Worm (Caenorhabditis elegans) whole organism, L4 larva: ENCODE results near the gene fbxa-153.

ENCODE experiments used
- F37D6.2 ChIP-seq: sonication (generic microtip); optimal IDR thresholded peaks from 2 replicates; lab custom pipeline; 2016; ENCODE audit warnings: mild to moderate bottlenecking, missing genetic modification characterization, missing compliant biosample characterization
- ceh-20 ChIP-seq: fragments of 200-800 bp; sonication (Bioruptor generic); IDR thresholded peaks from 2 replicates; pipeline ENCODE4 v1.3.6; 2022; ENCODE audit warnings: missing genetic modification reagents, missing genetic modification characterization, missing compliant biosample characterization
- jun-1 ChIP-seq: fragments of 150-350 bp; optimal IDR thresholded peaks from 2 replicates; lab custom pipeline; 2014; ENCODE audit warnings: missing biosample characterization, missing genetic modification reagents, missing genetic modification characterization
- nhr-11 ChIP-seq: fragments of 150-350 bp; optimal IDR thresholded peaks from 2 replicates; lab custom pipeline; 2014; ENCODE audit warnings: missing biosample characterization, missing genetic modification characterization
- nhr-237 ChIP-seq: sonication (generic microtip); optimal IDR thresholded peaks from 2 replicates; lab custom pipeline; 2017; ENCODE audit warnings: missing biosample characterization, missing genetic modification characterization
- pha-4 ChIP-seq, 2 experiments: fragments of 150-350 bp in 1 of 2; fragments of 200-800 bp in 1 of 2; sonication (Bioruptor generic) in 1 of 2; IDR thresholded peaks in 1 of 2; optimal IDR thresholded peaks in 1 of 2; 2 replicates each; pipeline versions ENCODE4 v1.3.6 to Lab custom; 2014 to 2022; ENCODE audit warnings: missing genetic modification characterization in 2 of 2, missing genetic modification reagents in 2 of 2, missing biosample characterization in 1 of 2, missing compliant biosample characterization in 1 of 2
- unc-62 ChIP-seq, 3 experiments: fragments of 150-350 bp in 1 of 3; sonication (generic microtip); optimal IDR thresholded peaks in 2 of 3; peaks in 1 of 3; 1 replicate in 1 of 3; 2 replicates in 2 of 3; lab custom pipeline; 2014 to 2017; ENCODE audit warnings: missing biosample characterization in 3 of 3, missing genetic modification characterization in 3 of 3, missing genetic modification reagents in 3 of 3, missing genotype in 1 of 3

ce11 chrV:15650167-15650566 is 40.0 kb upstream of the fbxa-153 start, which contains the start of gene sru-42:
- TF ChIP-seq pha-4 (GFP tag; IDR thresholded peaks at IDR 0.05; lab: Robert Waterston, UW) (no peak), pha-4 (tag; optimal IDR thresholded peaks at IDR 0.05; lab: Kevin White, UChicago) (no peak), ceh-20 (GFP tag; lab: Robert Waterston, UW) (no peak), unc-62 (GFP tag; optimal IDR thresholded peaks at IDR 0.05 in 1 of 2; lab: Kevin White, UChicago) (no peak), unc-62 (tag; optimal IDR thresholded peaks at IDR 0.05; lab: Kevin White, UChicago) (no peak), F37D6.2 (no peak), jun-1 (tag; lab: Kevin White, UChicago) (no peak), nhr-237 (tag; lab: Kevin White, UChicago) (no peak), nhr-11 (tag; lab: Kevin White, UChicago) (no peak)
